Fruit fly (Drosophila melanogaster): Measurements from ENCODE around the gene CG16743.
A peak's percentile ranks its signal among the peaks of the same experiment; 100 is the strongest.

Gene CG16743

DNA sequence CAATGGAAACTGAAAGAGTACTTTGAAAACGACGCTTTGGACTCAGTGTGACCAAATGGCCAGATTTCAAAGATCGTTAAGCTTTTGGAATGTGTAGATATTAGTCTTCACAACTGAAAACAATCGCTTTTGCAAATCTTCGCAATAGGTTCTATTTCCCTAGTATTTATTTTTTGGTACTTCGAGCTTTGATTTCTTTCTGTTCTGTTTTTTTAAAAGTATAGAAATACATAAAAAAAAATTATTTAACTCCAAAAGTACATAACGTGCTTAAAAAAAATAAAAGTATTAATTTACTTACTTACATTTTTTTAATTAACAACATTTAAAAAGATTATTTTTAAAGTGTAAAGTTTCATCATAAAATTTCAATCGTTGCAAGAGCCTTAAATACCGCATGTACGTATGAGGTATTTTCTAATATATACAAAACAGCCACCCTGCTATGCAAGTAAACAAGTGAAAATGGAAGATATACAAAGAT lies 15.3 kb downstream of the CG16743 start, which contains the start of the genes piwi and CG12253 (continued):
- TF ChIP-seq Pdp1 (GFP tag; optimal IDR thresholded peaks at IDR 0.05), result no peak
- 0 out of 2 replicates have a peak, but pooled peaks have one; percentile 33 for TF ChIP-seq CG1024 (GFP tag; IDR thresholded peaks at IDR 0.05)
- TF ChIP-seq CG3838 (GFP tag; optimal IDR thresholded peaks at IDR 0.05), result peak; percentile 35
- no peak for TF ChIP-seq CG15269 (tag; optimal IDR thresholded peaks at IDR 0.05)
- peak; percentile 83 for TF ChIP-seq Xbp1 (GFP tag; optimal IDR thresholded peaks at IDR 0.05)
- TF ChIP-seq nom (GFP tag; optimal IDR thresholded peaks at IDR 0.05), result no peak
- TF ChIP-seq CG7357 (GFP tag; IDR thresholded peaks at IDR 0.05), result no peak
- TF ChIP-seq CG6813 (GFP tag; optimal IDR thresholded peaks at IDR 0.05), result no peak
- no peak for TF ChIP-seq Doc3 (GFP tag; IDR thresholded peaks at IDR 0.05; ENCODE audit: partially characterized antibody)
- TF ChIP-seq sisA (GFP tag; IDR thresholded peaks at IDR 0.05), result no peak
- TF ChIP-seq oc (tag; optimal IDR thresholded peaks at IDR 0.05), result no peak
- no peak for TF ChIP-seq CG3407 (GFP tag; optimal IDR thresholded peaks at IDR 0.05)
- TF ChIP-seq esg (GFP tag; conservative IDR thresholded peaks at IDR 0.05), result peak; percentile 75
- no peak for TF ChIP-seq CG4730 (GFP tag; IDR thresholded peaks at IDR 0.05)
- TF ChIP-seq CG14014 (GFP tag; IDR thresholded peaks at IDR 0.05), result peak; percentile 66; the same call in 1 of the 2 replicates
- TF ChIP-seq cwo (GFP tag; optimal IDR thresholded peaks at IDR 0.05), result no peak
- no peak for TF ChIP-seq kah (GFP tag; optimal IDR thresholded peaks at IDR 0.05)
- no peak for TF ChIP-seq ash1 (GFP tag; optimal IDR thresholded peaks at IDR 0.05)
- no peak for TF ChIP-seq disco-r (GFP tag; optimal IDR thresholded peaks at IDR 0.05)
- TF ChIP-seq bigmax (GFP tag; optimal IDR thresholded peaks at IDR 0.05), result no peak
- no peak for TF ChIP-seq CG31224 (GFP tag; IDR thresholded peaks at IDR 0.05)
- no peak for TF ChIP-seq z (GFP tag; IDR thresholded peaks at IDR 0.05)
- peak; percentile 27; the same call in 1 of the 2 replicates for TF ChIP-seq Xrp1 (GFP tag; IDR thresholded peaks at IDR 0.05)
- TF ChIP-seq scrt (GFP tag; optimal IDR thresholded peaks at IDR 0.05), result no peak
- TF ChIP-seq chn (GFP tag; optimal IDR thresholded peaks at IDR 0.05), result peak; percentile 22
- TF ChIP-seq bbx (GFP tag; IDR thresholded peaks at IDR 0.05; ENCODE audit: partially characterized antibody), result no peak
- TF ChIP-seq Deaf1 (tag; optimal IDR thresholded peaks at IDR 0.05), result no peak
- no peak for TF ChIP-seq D (optimal IDR thresholded peaks at IDR 0.05)
- TF ChIP-seq D (GFP tag; optimal IDR thresholded peaks at IDR 0.05), result peak; percentile 28
- peak; percentile 82; the same call in 1 of the 2 replicates for TF ChIP-seq CG17328 (GFP tag; IDR thresholded peaks at IDR 0.05)
- no peak for TF ChIP-seq CG17612 (GFP tag; IDR thresholded peaks at IDR 0.05)
- no peak for TF ChIP-seq ftz-f1 (GFP tag; optimal IDR thresholded peaks at IDR 0.05)
- TF ChIP-seq Sry-δ (GFP tag; optimal IDR thresholded peaks at IDR 0.05), result no peak
- TF ChIP-seq Ada2b (GFP tag; IDR thresholded peaks at IDR 0.05), result peak; percentile 49; the same call in 1 of the 2 replicates
- peak; percentile 39 for TF ChIP-seq CG18011 (GFP tag; optimal IDR thresholded peaks at IDR 0.05)
- no peak for TF ChIP-seq hb (GFP tag; IDR thresholded peaks at IDR 0.05; ENCODE audit: partially characterized antibody)
- TF ChIP-seq Mrtf (GFP tag; IDR thresholded peaks at IDR 0.05), result no peak; the same call in 2 of the 3 replicates
- peak; percentile 37 for TF ChIP-seq CG15696 (tag; optimal IDR thresholded peaks at IDR 0.05)
- TF ChIP-seq dysf (GFP tag; IDR thresholded peaks at IDR 0.05), result peak; percentile 89
- peak; percentile 20 for TF ChIP-seq Fer1 (GFP tag; optimal IDR thresholded peaks at IDR 0.05)
- no peak for TF ChIP-seq Hr78 (GFP tag; optimal IDR thresholded peaks at IDR 0.05)
- TF ChIP-seq ttk (GFP tag; IDR thresholded peaks at IDR 0.05), result peak; percentile 87
- peak; percentile 14 for TF ChIP-seq Spps (tag; optimal IDR thresholded peaks at IDR 0.05)
- TF ChIP-seq CG6654 (GFP tag; optimal IDR thresholded peaks at IDR 0.05), result no peak
- peak; percentile 69; the same call in 2 of the 3 replicates for TF ChIP-seq Dbx (GFP tag; IDR thresholded peaks at IDR 0.05)
- TF ChIP-seq grn (GFP tag; optimal IDR thresholded peaks at IDR 0.05), result no peak
- no peak for TF ChIP-seq caup (GFP tag; optimal IDR thresholded peaks at IDR 0.05; ENCODE audit: severe bottlenecking)
- no peak for TF ChIP-seq so (GFP tag; IDR thresholded peaks at IDR 0.05)
- TF ChIP-seq CG9797 (GFP tag; optimal IDR thresholded peaks at IDR 0.05), result peak; percentile 31
